Fruit fly (Drosophila melanogaster) whole organism, embryonic: Measurements from ENCODE around the gene CG13046.

Experiments used
- Aef1 ChIP-seq: fragments of 200-800 bp; sonication (Bioruptor generic); IDR thresholded peaks from 3 replicates; pipeline ENCODE4 v1.3.6; 2022; ENCODE audit warnings: missing biosample characterization, missing genetic modification characterization
- Atf-2 ChIP-seq: fragments of 200-800 bp; sonication (Bioruptor generic); optimal IDR thresholded peaks from 2 replicates; lab custom pipeline; 2016; ENCODE audit warnings: missing biosample characterization, missing genetic modification characterization
- Bdp1 ChIP-seq: fragments of 200-800 bp; sonication (Bioruptor generic); optimal IDR thresholded peaks from 3 replicates; lab custom pipeline; 2016; ENCODE audit warnings: missing biosample characterization, missing genetic modification characterization
- CG11398 ChIP-seq: fragments of 200-800 bp; sonication (Bioruptor generic); optimal IDR thresholded peaks from 2 replicates; lab custom pipeline; 2016; ENCODE audit warnings: missing biosample characterization, missing genetic modification characterization
- CG11560 ChIP-seq: fragments of 200-800 bp; sonication (Bioruptor generic); IDR thresholded peaks from 3 replicates; pipeline ENCODE4 v1.3.6; 2022; ENCODE audit warnings: missing biosample characterization, missing genetic modification characterization
- CG12071 ChIP-seq: fragments of 200-800 bp; sonication (Bioruptor generic); optimal IDR thresholded peaks from 3 replicates; lab custom pipeline; 2018; ENCODE audit warnings: missing biosample characterization, mild to moderate bottlenecking, missing genetic modification characterization
- CG12155 ChIP-seq: fragments of 200-800 bp; sonication (Bioruptor generic); optimal IDR thresholded peaks from 3 replicates; lab custom pipeline; 2016; ENCODE audit warnings: missing biosample characterization, missing genetic modification characterization
- CG13296 ChIP-seq: fragments of 200-800 bp; sonication (Bioruptor generic); optimal IDR thresholded peaks from 3 replicates; lab custom pipeline; 2018; ENCODE audit warnings: missing biosample characterization, mild to moderate bottlenecking, missing genetic modification characterization
- CG13775 ChIP-seq: fragments of 200-800 bp; sonication (Bioruptor generic); optimal IDR thresholded peaks from 3 replicates; lab custom pipeline; 2017; ENCODE audit warnings: missing biosample characterization, mild to moderate bottlenecking, missing genetic modification characterization
- CG13894 ChIP-seq: fragments of 200-800 bp; sonication (Bioruptor generic); optimal IDR thresholded peaks from 3 replicates; lab custom pipeline; 2018; ENCODE audit warnings: missing biosample characterization, mild to moderate bottlenecking, missing genetic modification characterization, moderate library complexity
- CG14667 ChIP-seq: fragments of 200-800 bp; sonication (Bioruptor generic); IDR thresholded peaks from 2 replicates; pipeline ENCODE4 v1.3.6; 2022; ENCODE audit warnings: missing biosample characterization, missing genetic modification characterization
- CG1602 ChIP-seq: fragments of 200-800 bp; sonication (Bioruptor generic); optimal IDR thresholded peaks from 3 replicates; lab custom pipeline; 2016; ENCODE audit warnings: missing biosample characterization, missing genetic modification characterization
- CG17612 ChIP-seq: fragments of 200-800 bp; sonication (Bioruptor generic); IDR thresholded peaks from 2 replicates; pipeline ENCODE4 v1.3.6; 2022; ENCODE audit warnings: missing biosample characterization, missing genetic modification characterization
- CG18599 ChIP-seq: fragments of 200-800 bp; sonication (Bioruptor generic); optimal IDR thresholded peaks from 3 replicates; lab custom pipeline; 2017; ENCODE audit warnings: missing biosample characterization, missing genetic modification characterization, mild to moderate bottlenecking, moderate library complexity, missing genetic modification reagents
- CG18619 ChIP-seq: fragments of 200-800 bp; sonication (Bioruptor generic); optimal IDR thresholded peaks from 3 replicates; lab custom pipeline; 2017; ENCODE audit warnings: missing biosample characterization, mild to moderate bottlenecking, missing genetic modification characterization
- CG18764 ChIP-seq: fragments of 200-800 bp; sonication (Bioruptor generic); optimal IDR thresholded peaks from 3 replicates; lab custom pipeline; 2016; ENCODE audit warnings: missing biosample characterization, missing genetic modification characterization
- CG2712 ChIP-seq: fragments of 200-800 bp; optimal IDR thresholded peaks from 3 replicates; lab custom pipeline; 2019; ENCODE audit warnings: missing biosample characterization, mild to moderate bottlenecking, missing genetic modification characterization, moderate library complexity
- CG30403 ChIP-seq: fragments of 200-800 bp; sonication (Bioruptor generic); optimal IDR thresholded peaks from 3 replicates; lab custom pipeline; 2016; ENCODE audit warnings: missing biosample characterization, missing genetic modification characterization
- CG30431 ChIP-seq: fragments of 200-800 bp; sonication (Bioruptor generic); optimal IDR thresholded peaks from 2 replicates; lab custom pipeline; 2017; ENCODE audit warnings: missing biosample characterization, missing genetic modification characterization
- CG4360 ChIP-seq: fragments of 200-800 bp; sonication (Bioruptor generic); IDR thresholded peaks from 2 replicates; pipeline ENCODE4 v1.3.6; 2022; ENCODE audit warnings: missing biosample characterization, missing genetic modification characterization
- CG5245 ChIP-seq: fragments of 200-800 bp; sonication (Bioruptor generic); optimal IDR thresholded peaks from 3 replicates; lab custom pipeline; 2016; ENCODE audit warnings: missing biosample characterization, missing genetic modification characterization
- CG6854 ChIP-seq: fragments of 200-800 bp; sonication (Bioruptor generic); optimal IDR thresholded peaks from 3 replicates; lab custom pipeline; 2017; ENCODE audit warnings: missing biosample characterization, mild to moderate bottlenecking, missing genetic modification characterization
- CG7786 ChIP-seq: fragments of 200-800 bp; sonication (Bioruptor generic); optimal IDR thresholded peaks from 2 replicates; lab custom pipeline; 2016; ENCODE audit warnings: missing biosample characterization, missing genetic modification characterization
- CG7928 ChIP-seq: fragments of 200-800 bp; sonication (Bioruptor generic); optimal IDR thresholded peaks from 2 replicates; lab custom pipeline; 2017; ENCODE audit warnings: missing biosample characterization, mild to moderate bottlenecking, missing genetic modification characterization
- CG8290 ChIP-seq, 3 experiments: fragments of 200-800 bp; sonication (Bioruptor generic); optimal IDR thresholded peaks; 2 replicates each; lab custom pipeline; 2016 to 2019; ENCODE audit warnings: missing biosample characterization in 3 of 3, missing genetic modification characterization in 3 of 3, mild to moderate bottlenecking in 2 of 3, moderate library complexity in 1 of 3
- CG9215 ChIP-seq: fragments of 200-800 bp; sonication (Bioruptor generic); IDR thresholded peaks from 2 replicates; pipeline ENCODE4 v1.3.6; 2022; ENCODE audit warnings: missing biosample characterization, missing genetic modification characterization
- Eip74EF ChIP-seq, 2 experiments: fragments of 200-800 bp in 1 of 2; fragments of >200 bp in 1 of 2; sonication (Bioruptor generic) in 1 of 2; optimal IDR thresholded peaks; 2 replicates each; lab custom pipeline; 2017 to 2019; ENCODE audit warnings: missing biosample characterization in 2 of 2, missing genetic modification characterization in 2 of 2, mild to moderate bottlenecking in 1 of 2, moderate library complexity in 1 of 2
- Elba2 ChIP-seq: fragments of 200-800 bp; sonication (Bioruptor generic); optimal IDR thresholded peaks from 3 replicates; lab custom pipeline; 2016; ENCODE audit warnings: missing biosample characterization, missing genetic modification characterization
- Ets65A ChIP-seq: fragments of 200-800 bp; sonication (Bioruptor generic); peaks from one replicate; lab custom pipeline; 2016; ENCODE audit warnings: missing biosample characterization, missing genetic modification characterization
- H2.0 ChIP-seq: fragments of 200-800 bp; sonication (Bioruptor generic); IDR thresholded peaks from 2 replicates; pipeline ENCODE4 v1.3.6; 2022; ENCODE audit warnings: missing biosample characterization, missing genetic modification characterization
- Hand ChIP-seq: fragments of 200-800 bp; sonication (Bioruptor generic); optimal IDR thresholded peaks from 2 replicates; lab custom pipeline; 2017; ENCODE audit warnings: mild to moderate bottlenecking, missing biosample characterization, missing genetic modification reagents, missing genetic modification characterization
- Lim3 ChIP-seq: fragments of 200-800 bp; sonication (Bioruptor generic); IDR thresholded peaks from 2 replicates; pipeline ENCODE4 v1.3.6; 2022; ENCODE audit warnings: missing biosample characterization, missing genetic modification characterization
- Myb ChIP-seq: fragments of 200-800 bp; sonication (Bioruptor generic); optimal IDR thresholded peaks from 2 replicates; lab custom pipeline; 2016; ENCODE audit warnings: missing biosample characterization, missing genetic modification characterization
- NC2β ChIP-seq: fragments of 200-800 bp; sonication (Bioruptor generic); optimal IDR thresholded peaks from 2 replicates; lab custom pipeline; 2016; ENCODE audit warnings: missing biosample characterization, missing genetic modification characterization
- Nf-YB ChIP-seq: fragments of 200-800 bp; sonication (Bioruptor generic); optimal IDR thresholded peaks from 3 replicates; lab custom pipeline; 2019; ENCODE audit warnings: missing biosample characterization, mild to moderate bottlenecking, missing genetic modification characterization, moderate library complexity
- PHDP ChIP-seq: fragments of 200-800 bp; sonication (Bioruptor generic); optimal IDR thresholded peaks from 3 replicates; lab custom pipeline; 2018; ENCODE audit warnings: missing biosample characterization, mild to moderate bottlenecking, missing genetic modification characterization, moderate library complexity
- Ptx1 ChIP-seq: fragments of 200-800 bp; sonication (Bioruptor generic); IDR thresholded peaks from 2 replicates; pipeline ENCODE4 v1.3.6; 2022; ENCODE audit warnings: missing biosample characterization, missing genetic modification characterization
- Rx ChIP-seq: fragments of 200-800 bp; sonication (Bioruptor generic); IDR thresholded peaks from 2 replicates; pipeline ENCODE4 v1.3.6; 2022; ENCODE audit warnings: missing biosample characterization, missing genetic modification characterization
- Sry-δ ChIP-seq: fragments of 200-800 bp; sonication (Bioruptor generic); optimal IDR thresholded peaks from 2 replicates; lab custom pipeline; 2016; ENCODE audit warnings: missing biosample characterization, missing genetic modification characterization
- al ChIP-seq: fragments of 200-800 bp; sonication (Bioruptor generic); IDR thresholded peaks from 2 replicates; pipeline ENCODE4 v1.3.6; 2022; ENCODE audit warnings: missing biosample characterization, missing genetic modification characterization
- amos ChIP-seq: fragments of 200-800 bp; sonication (Bioruptor generic); IDR thresholded peaks from 2 replicates; pipeline ENCODE4 v1.3.6; 2022; ENCODE audit warnings: missing biosample characterization, missing genetic modification characterization; ENCODE audit not compliant: partially characterized antibody
- chn ChIP-seq: fragments of 200-800 bp; sonication (Bioruptor generic); optimal IDR thresholded peaks from 2 replicates; lab custom pipeline; 2016; ENCODE audit warnings: missing biosample characterization, missing genetic modification characterization
- dimm ChIP-seq: fragments of 200-800 bp; sonication (Bioruptor generic); IDR thresholded peaks from 2 replicates; pipeline ENCODE4 v1.3.6; 2022; ENCODE audit warnings: missing biosample characterization, missing genetic modification characterization
- ewg ChIP-seq: fragments of 200-800 bp; sonication (Bioruptor generic); optimal IDR thresholded peaks from 3 replicates; lab custom pipeline; 2017; ENCODE audit warnings: mild to moderate bottlenecking, missing biosample characterization, missing genetic modification reagents, missing genetic modification characterization
- lilli ChIP-seq: fragments of 200-800 bp; sonication (Bioruptor generic); optimal IDR thresholded peaks from 3 replicates; lab custom pipeline; 2016; ENCODE audit warnings: missing biosample characterization, missing genetic modification characterization
- lmd ChIP-seq: fragments of 200-800 bp; sonication (Bioruptor generic); IDR thresholded peaks from 2 replicates; pipeline ENCODE4 v1.3.6; 2022; ENCODE audit warnings: missing biosample characterization, missing genetic modification characterization
- org-1 ChIP-seq: fragments of 200-800 bp; sonication (Bioruptor generic); optimal IDR thresholded peaks from 2 replicates; lab custom pipeline; 2017; ENCODE audit warnings: missing biosample characterization, missing genetic modification characterization
- otp ChIP-seq: fragments of 200-800 bp; sonication (Bioruptor generic); IDR thresholded peaks from 3 replicates; pipeline ENCODE4, ENCODE4 v1.3.6; 2022; ENCODE audit warnings: missing biosample characterization, missing genetic modification characterization
- sim ChIP-seq: fragments of 200-800 bp; sonication (Bioruptor generic); IDR thresholded peaks from 2 replicates; pipeline ENCODE4 v1.3.6; 2022; ENCODE audit warnings: missing biosample characterization, missing genetic modification characterization
- tgo ChIP-seq: fragments of 200-800 bp; sonication (Bioruptor generic); IDR thresholded peaks from 3 replicates; pipeline ENCODE4 v1.3.6; 2022; ENCODE audit warnings: missing biosample characterization, missing genetic modification characterization
- tna ChIP-seq: fragments of 200-800 bp; sonication (Bioruptor generic); IDR thresholded peaks from 2 replicates; pipeline ENCODE4 v1.3.6; 2022; ENCODE audit warnings: missing biosample characterization, missing genetic modification characterization; ENCODE audit not compliant: partially characterized antibody

CG13046 gene

dm6 chr3L:16328207-16328891 lies 40.1 kb upstream of the CG13046 start, which contains the start of gene CG13058 (continued):
- TF ChIP-seq CG8290 (GFP tag; optimal IDR thresholded peaks at IDR 0.05; lab: Kevin White, UChicago) (no peak), CG8290 (tag; optimal IDR thresholded peaks at IDR 0.05; lab: Kevin White, UChicago) (peak in 1 of 2 experiments; percentile 81), org-1 (peak; percentile 50), al (GFP tag; lab: Robert Waterston, UW) (0 out of 2 replicates have a peak, but pooled peaks have one; percentile 23), CG17612 (no peak), CG9215 (peak; percentile 18; the same call in 1 of the 2 replicates), Hand (GFP tag; lab: Kevin White, UChicago) (peak; percentile 3), sim (no peak), lilli (GFP tag; lab: Kevin White, UChicago) (peak; percentile 68), CG18764 (GFP tag; lab: Kevin White, UChicago) (peak; percentile 27), CG13296 (GFP tag; lab: Kevin White, UChicago) (peak; percentile 72), Atf-2 (GFP tag; lab: Kevin White, UChicago) (peak; percentile 4), Bdp1 (peak; percentile 10), CG7928 (peak; percentile 25), Myb (GFP tag; lab: Kevin White, UChicago) (peak; percentile 16), PHDP (tag; lab: Kevin White, UChicago) (peak; percentile 69), NC2β (GFP tag; lab: Kevin White, UChicago) (no peak), CG18619 (GFP tag; lab: Kevin White, UChicago) (peak; percentile 61), CG6854 (GFP tag; lab: Kevin White, UChicago) (peak; percentile 39), Sry-δ (GFP tag; lab: Kevin White, UChicago) (peak; percentile 32), Ptx1 (GFP tag; lab: Robert Waterston, UW) (peak; percentile 64), Eip74EF (GFP tag; optimal IDR thresholded peaks at IDR 0.05; lab: Kevin White, UChicago) (peak in 1 of 2 experiments; percentile 15), CG4360 (GFP tag; lab: Robert Waterston, UW) (no peak), CG30431 (GFP tag; lab: Kevin White, UChicago) (peak; percentile 27), CG13894 (tag; lab: Kevin White, UChicago) (peak; percentile 53), CG2712 (no peak), ewg (peak; percentile 3), CG12155 (GFP tag; lab: Kevin White, UChicago) (peak; percentile 29), CG30403 (peak; percentile 61), dimm (GFP tag; lab: Robert Waterston, UW) (peak; percentile 23; the same call in 1 of the 2 replicates), CG11560 (tag; lab: Robert Waterston, UW) (0 out of 3 replicates have a peak, but pooled peaks have one; percentile 41), H2.0 (GFP tag; lab: Robert Waterston, UW) (peak; percentile 81), CG12071 (GFP tag; lab: Kevin White, UChicago) (peak; percentile 56), CG1602 (GFP tag; lab: Kevin White, UChicago) (peak; percentile 41), CG5245 (peak; percentile 21), Lim3 (peak; percentile 44; the same call in 1 of the 2 replicates), tgo (GFP tag; lab: Robert Waterston, UW) (peak; percentile 52; the same call in 2 of the 3 replicates), Nf-YB (GFP tag; lab: Kevin White, UChicago) (no peak), CG7786 (GFP tag; lab: Kevin White, UChicago) (peak; percentile 61), chn (GFP tag; lab: Kevin White, UChicago) (peak; percentile 46)
- TF ChIP-seq, all 482 proteins: peak for 203

DNA sequence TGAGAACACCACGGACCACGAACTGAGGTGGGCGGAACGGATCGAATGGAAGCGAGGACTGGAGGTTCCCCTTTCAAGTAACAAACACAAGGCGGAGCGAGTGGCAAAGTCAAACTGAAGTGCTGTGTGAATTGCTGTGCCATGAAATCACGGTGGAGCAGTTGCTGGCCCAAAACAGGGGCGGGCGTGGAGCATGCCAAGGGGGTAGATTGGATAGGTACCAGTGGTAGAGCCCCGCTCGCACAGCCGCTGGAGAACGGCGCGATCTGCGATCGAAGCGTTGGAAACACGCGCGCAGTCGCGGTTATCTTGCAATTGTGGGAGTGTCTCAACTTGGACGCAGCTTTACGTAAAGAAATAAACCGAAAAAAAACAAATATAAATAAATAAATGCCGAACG lies 39.6 kb upstream of the CG13046 start, which contains the start of gene CG13038:
TSS of gene CG13038 (minus strand) at position 118 of the 400 bp plus-strand sequence.
- TF ChIP-seq CG18599 (no peak), CG18764 (GFP tag; lab: Kevin White, UChicago) (no peak), CG14667 (GFP tag; lab: Robert Waterston, UW) (no peak), CG13775 (no peak), amos (GFP tag; lab: Robert Waterston, UW) (no peak), Ets65A (peak; percentile 75), otp (GFP tag; lab: Robert Waterston, UW) (no peak), lmd (GFP tag; lab: Robert Waterston, UW) (peak; percentile 13; the same call in 1 of the 2 replicates), Rx (no peak), Elba2 (GFP tag; lab: Kevin White, UChicago) (no peak), Aef1 (no peak), CG11398 (no peak), tna (GFP tag; lab: Robert Waterston, UW) (no peak)
